Worm (Caenorhabditis elegans): ENCODE results near the gene M70.2.
A peak's percentile ranks its signal among the peaks of the same experiment; 100 is the strongest.
"Not testable (repeated sequence)": the region's sequence is repeated elsewhere in the genome, so short reads cannot be mapped to it uniquely, and the experiment has no call there.

The M70.2 gene

ce11 chrIV:2242349-2243088 is at the start of gene M70.2, which contains the start of gene M70.3:
TSS of gene M70.2 (plus strand) at chrIV:2243038.
TSS of gene M70.3 (minus strand) at chrIV:2242449.
- no peak for TF ChIP-seq klf-2 (GFP tag; conservative IDR thresholded peaks at IDR 0.05)

- no peak for TF ChIP-seq med-1 (GFP tag; optimal IDR thresholded peaks at IDR 0.05; ENCODE audit: insufficient read depth)
- TF ChIP-seq T22C8.4 (GFP tag; IDR thresholded peaks at IDR 0.05), result no peak
- TF ChIP-seq cog-1 (tag; optimal IDR thresholded peaks at IDR 0.05), result no peak
- no peak for TF ChIP-seq klf-2 (GFP tag; conservative IDR thresholded peaks at IDR 0.05)
- no peak for TF ChIP-seq tab-1 (GFP tag; IDR thresholded peaks at IDR 0.05)
- no peak for TF ChIP-seq flt-1 (GFP tag; IDR thresholded peaks at IDR 0.05)
- TF ChIP-seq ztf-23 (GFP tag; IDR thresholded peaks at IDR 0.05), result no peak
- no peak for TF ChIP-seq ztf-29 (GFP tag; IDR thresholded peaks at IDR 0.05)
- TF ChIP-seq ref-1 (GFP tag; conservative IDR thresholded peaks at IDR 0.05), result no peak
These were observed 49.3 kb upstream of the M70.2 start for ce11 chrIV:2193558-2193957.

- TF ChIP-seq med-1 (GFP tag; optimal IDR thresholded peaks at IDR 0.05; ENCODE audit: insufficient read depth) (no peak), cog-1 (tag; optimal IDR thresholded peaks at IDR 0.05) (no peak), klf-2 (GFP tag; conservative IDR thresholded peaks at IDR 0.05) (no peak), flt-1 (GFP tag; IDR thresholded peaks at IDR 0.05) (no peak), ref-1 (GFP tag; conservative IDR thresholded peaks at IDR 0.05) (no peak), T22C8.4 (GFP tag; IDR thresholded peaks at IDR 0.05) (no peak), ztf-23 (GFP tag; IDR thresholded peaks at IDR 0.05) (no peak), ztf-29 (GFP tag; IDR thresholded peaks at IDR 0.05) (no peak), tab-1 (GFP tag; IDR thresholded peaks at IDR 0.05) (no peak)
These were observed 47.2 kb upstream of the M70.2 start for ce11 chrIV:2195598-2195997.

- TF ChIP-seq klf-2 (GFP tag; conservative IDR thresholded peaks at IDR 0.05) (no peak), T22C8.4 (GFP tag; IDR thresholded peaks at IDR 0.05) (no peak)
These were observed 44.1 kb upstream of the M70.2 start, which contains the start of gene Y71G10AR.4 for ce11 chrIV:2198741-2199140. TSS of gene Y71G10AR.4 (plus strand) at chrIV:2199041.

- TF ChIP-seq ref-1 (GFP tag; conservative IDR thresholded peaks at IDR 0.05); ztf-29 (GFP tag; IDR thresholded peaks at IDR 0.05); cog-1 (tag; optimal IDR thresholded peaks at IDR 0.05): not testable (repeated sequence)
These were observed 26.1 kb upstream of the M70.2 start, which contains the start of gene T04C4.3 for ce11 chrIV:2216756-2217155. TSS of gene T04C4.3 (minus strand) at chrIV:2216856.

- TF ChIP-seq cog-1 (tag; optimal IDR thresholded peaks at IDR 0.05) (no peak), ztf-23 (GFP tag; IDR thresholded peaks at IDR 0.05) (no peak), T22C8.4 (GFP tag; IDR thresholded peaks at IDR 0.05) (no peak), ref-1 (GFP tag; conservative IDR thresholded peaks at IDR 0.05) (no peak), flt-1 (GFP tag; IDR thresholded peaks at IDR 0.05) (no peak), tab-1 (GFP tag; IDR thresholded peaks at IDR 0.05) (no peak), ztf-29 (GFP tag; IDR thresholded peaks at IDR 0.05) (no peak), klf-2 (GFP tag; conservative IDR thresholded peaks at IDR 0.05) (no peak), med-1 (GFP tag; optimal IDR thresholded peaks at IDR 0.05; ENCODE audit: insufficient read depth) (no peak)
These were observed 25.6 kb upstream of the M70.2 start for ce11 chrIV:2217260-2217659.

- TF ChIP-seq klf-2 (GFP tag; conservative IDR thresholded peaks at IDR 0.05), result peak; percentile 36; the same call in 1 of the 2 replicates
- no peak for TF ChIP-seq med-1 (GFP tag; optimal IDR thresholded peaks at IDR 0.05; ENCODE audit: insufficient read depth)
- TF ChIP-seq ref-1 (GFP tag; conservative IDR thresholded peaks at IDR 0.05), result no peak
- no peak for TF ChIP-seq ztf-29 (GFP tag; IDR thresholded peaks at IDR 0.05)
- TF ChIP-seq T22C8.4 (GFP tag; IDR thresholded peaks at IDR 0.05), result no peak
- peak; percentile 73 for TF ChIP-seq ztf-23 (GFP tag; IDR thresholded peaks at IDR 0.05)
- TF ChIP-seq cog-1 (tag; optimal IDR thresholded peaks at IDR 0.05), result peak; percentile 82
- TF ChIP-seq flt-1 (GFP tag; IDR thresholded peaks at IDR 0.05), result peak; percentile 69; the same call in 1 of the 2 replicates
- no peak for TF ChIP-seq tab-1 (GFP tag; IDR thresholded peaks at IDR 0.05)
These were observed 23.5 kb upstream of the M70.2 start for ce11 chrIV:2219334-2219755.

- TF ChIP-seq flt-1 (GFP tag; IDR thresholded peaks at IDR 0.05), result no peak
- TF ChIP-seq T22C8.4 (GFP tag; IDR thresholded peaks at IDR 0.05), result no peak
- TF ChIP-seq ztf-29 (GFP tag; IDR thresholded peaks at IDR 0.05), result no peak
- no peak for TF ChIP-seq ref-1 (GFP tag; conservative IDR thresholded peaks at IDR 0.05)
- no peak for TF ChIP-seq med-1 (GFP tag; optimal IDR thresholded peaks at IDR 0.05; ENCODE audit: insufficient read depth)
- TF ChIP-seq tab-1 (GFP tag; IDR thresholded peaks at IDR 0.05), result no peak
- no peak for TF ChIP-seq ztf-23 (GFP tag; IDR thresholded peaks at IDR 0.05)
- no peak for TF ChIP-seq cog-1 (tag; optimal IDR thresholded peaks at IDR 0.05)
- no peak for TF ChIP-seq klf-2 (GFP tag; conservative IDR thresholded peaks at IDR 0.05)
These were observed 22.7 kb upstream of the M70.2 start for ce11 chrIV:2220147-2220546.

- TF ChIP-seq ref-1 (GFP tag; conservative IDR thresholded peaks at IDR 0.05) (no peak), klf-2 (GFP tag; conservative IDR thresholded peaks at IDR 0.05) (no peak), cog-1 (tag; optimal IDR thresholded peaks at IDR 0.05) (no peak), T22C8.4 (GFP tag; IDR thresholded peaks at IDR 0.05) (no peak)
These were observed 21.9 kb upstream of the M70.2 start for ce11 chrIV:2220896-2221295.

- no peak for TF ChIP-seq tab-1 (GFP tag; IDR thresholded peaks at IDR 0.05)
- no peak for TF ChIP-seq flt-1 (GFP tag; IDR thresholded peaks at IDR 0.05)
- TF ChIP-seq ztf-29 (GFP tag; IDR thresholded peaks at IDR 0.05), result no peak
- no peak for TF ChIP-seq ztf-23 (GFP tag; IDR thresholded peaks at IDR 0.05)
- TF ChIP-seq med-1 (GFP tag; optimal IDR thresholded peaks at IDR 0.05; ENCODE audit: insufficient read depth), result no peak
- no peak for TF ChIP-seq klf-2 (GFP tag; conservative IDR thresholded peaks at IDR 0.05)
- no peak for TF ChIP-seq cog-1 (tag; optimal IDR thresholded peaks at IDR 0.05)
- no peak for TF ChIP-seq T22C8.4 (GFP tag; IDR thresholded peaks at IDR 0.05)
- TF ChIP-seq ref-1 (GFP tag; conservative IDR thresholded peaks at IDR 0.05), result no peak
These were observed 21.5 kb upstream of the M70.2 start for ce11 chrIV:2221350-2221749.
